Fruit fly (Drosophila melanogaster): Measurements from ENCODE around the gene Or30a.

Gene Or30a

dm6 chr2L:9130934-9131333 lies 19.3 kb downstream of the Or30a start:
- no peak for TF ChIP-seq CG11617 (GFP tag; optimal IDR thresholded peaks at IDR 0.05)
- no peak for TF ChIP-seq Hr96 (GFP tag; optimal IDR thresholded peaks at IDR 0.05)
- TF ChIP-seq CG14711 (tag; optimal IDR thresholded peaks at IDR 0.05) = no peak
- TF ChIP-seq cnc (optimal IDR thresholded peaks at IDR 0.05) = no peak
- no peak for TF ChIP-seq tj (GFP tag; optimal IDR thresholded peaks at IDR 0.05)
- no peak for TF ChIP-seq ovo (GFP tag; optimal IDR thresholded peaks at IDR 0.05)
- TF ChIP-seq bab1 (GFP tag; optimal IDR thresholded peaks at IDR 0.05) = no peak
- no peak for TF ChIP-seq Mnt (GFP tag; optimal IDR thresholded peaks at IDR 0.05)
- no peak for TF ChIP-seq CG33017 (tag; optimal IDR thresholded peaks at IDR 0.05)
- TF ChIP-seq CG1620 (GFP tag; optimal IDR thresholded peaks at IDR 0.05) = no peak

- TF ChIP-seq CG7101 (tag; optimal IDR thresholded peaks at IDR 0.05) (peak; percentile 8), Hr96 (GFP tag; optimal IDR thresholded peaks at IDR 0.05) (no peak), Clk (GFP tag; optimal IDR thresholded peaks at IDR 0.05) (no peak), CG14711 (tag; optimal IDR thresholded peaks at IDR 0.05) (peak; percentile 43)
These were observed 21.6 kb downstream of the Or30a start for dm6 chr2L:9133169-9133568.

dm6 chr2L:9134209-9134608 lies 22.6 kb downstream of the Or30a start:
- no peak for TF ChIP-seq CG14711 (tag; optimal IDR thresholded peaks at IDR 0.05)
- TF ChIP-seq kay (GFP tag; ENCODE audit: borderline replicate concordance) = peak; percentile 49
- TF ChIP-seq bab1 (GFP tag; optimal IDR thresholded peaks at IDR 0.05) = no peak
- TF ChIP-seq CG1620 (GFP tag; optimal IDR thresholded peaks at IDR 0.05) = no peak
- TF ChIP-seq ovo (GFP tag; optimal IDR thresholded peaks at IDR 0.05) = no peak
- no peak for TF ChIP-seq CG7045 (GFP tag; optimal IDR thresholded peaks at IDR 0.05)
- no peak for TF ChIP-seq Crg-1 (GFP tag; optimal IDR thresholded peaks at IDR 0.05)

dm6 chr2L:9134940-9135339 lies 23.3 kb downstream of the Or30a start:
- TF ChIP-seq cic (GFP tag; optimal IDR thresholded peaks at IDR 0.05) (no peak), CG1620 (GFP tag; optimal IDR thresholded peaks at IDR 0.05) (no peak), ovo (GFP tag; optimal IDR thresholded peaks at IDR 0.05) (no peak), CG5204 (GFP tag; optimal IDR thresholded peaks at IDR 0.05) (no peak), toe (GFP tag; optimal IDR thresholded peaks at IDR 0.05) (no peak), CG7045 (GFP tag; optimal IDR thresholded peaks at IDR 0.05) (no peak), bab1 (GFP tag; optimal IDR thresholded peaks at IDR 0.05) (no peak), CG11617 (GFP tag; optimal IDR thresholded peaks at IDR 0.05) (no peak), CG7101 (tag; optimal IDR thresholded peaks at IDR 0.05) (no peak), Mnt (GFP tag; optimal IDR thresholded peaks at IDR 0.05) (no peak), CG12768 (GFP tag; optimal IDR thresholded peaks at IDR 0.05) (no peak), Clk (GFP tag; optimal IDR thresholded peaks at IDR 0.05) (no peak), CG14711 (tag; optimal IDR thresholded peaks at IDR 0.05) (no peak), cnc (optimal IDR thresholded peaks at IDR 0.05) (no peak), tj (GFP tag; optimal IDR thresholded peaks at IDR 0.05) (no peak)

- TF ChIP-seq CG12768 (GFP tag; optimal IDR thresholded peaks at IDR 0.05) = no peak
- TF ChIP-seq Hr96 (GFP tag; optimal IDR thresholded peaks at IDR 0.05) = no peak
- no peak for TF ChIP-seq CG33017 (tag; optimal IDR thresholded peaks at IDR 0.05)
- no peak for TF ChIP-seq CG7045 (GFP tag; optimal IDR thresholded peaks at IDR 0.05)
- no peak for TF ChIP-seq kay (GFP tag; ENCODE audit: borderline replicate concordance)
- no peak for TF ChIP-seq CG5204 (GFP tag; optimal IDR thresholded peaks at IDR 0.05)
- no peak for TF ChIP-seq toe (GFP tag; optimal IDR thresholded peaks at IDR 0.05)
- no peak for TF ChIP-seq CG7101 (tag; optimal IDR thresholded peaks at IDR 0.05)
- TF ChIP-seq Mnt (GFP tag; optimal IDR thresholded peaks at IDR 0.05) = no peak
- TF ChIP-seq CG1620 (GFP tag; optimal IDR thresholded peaks at IDR 0.05) = no peak
These were observed 25.1 kb downstream of the Or30a start for dm6 chr2L:9136712-9137111.

- no peak for TF ChIP-seq kay (GFP tag; ENCODE audit: borderline replicate concordance)
- no peak for TF ChIP-seq toe (GFP tag; optimal IDR thresholded peaks at IDR 0.05)
- no peak for TF ChIP-seq cic (GFP tag; optimal IDR thresholded peaks at IDR 0.05)
- no peak for TF ChIP-seq ovo (GFP tag; optimal IDR thresholded peaks at IDR 0.05)
- TF ChIP-seq CG7101 (tag; optimal IDR thresholded peaks at IDR 0.05) = no peak
- TF ChIP-seq CG1620 (GFP tag; optimal IDR thresholded peaks at IDR 0.05) = no peak
These were observed 29.4 kb downstream of the Or30a start for dm6 chr2L:9140945-9141440.

- TF ChIP-seq CG7101 (tag; optimal IDR thresholded peaks at IDR 0.05) (no peak), cnc (optimal IDR thresholded peaks at IDR 0.05) (no peak), CG1620 (GFP tag; optimal IDR thresholded peaks at IDR 0.05) (no peak), CG12768 (GFP tag; optimal IDR thresholded peaks at IDR 0.05) (no peak), toe (GFP tag; optimal IDR thresholded peaks at IDR 0.05) (no peak), kay (GFP tag; ENCODE audit: borderline replicate concordance) (no peak), CG14711 (tag; optimal IDR thresholded peaks at IDR 0.05) (no peak), cic (GFP tag; optimal IDR thresholded peaks at IDR 0.05) (no peak), CG33017 (tag; optimal IDR thresholded peaks at IDR 0.05) (no peak), CG7045 (GFP tag; optimal IDR thresholded peaks at IDR 0.05) (no peak), Mnt (GFP tag; optimal IDR thresholded peaks at IDR 0.05) (no peak), Crg-1 (GFP tag; optimal IDR thresholded peaks at IDR 0.05) (no peak), ovo (GFP tag; optimal IDR thresholded peaks at IDR 0.05) (no peak), bab1 (GFP tag; optimal IDR thresholded peaks at IDR 0.05) (no peak)
These were observed 34.1 kb downstream of the Or30a start for dm6 chr2L:9145761-9146160.
